Fruit fly (Drosophila melanogaster): ENCODE measurements around the gene frc.
A peak's percentile ranks its signal among the peaks of the same experiment; 100 is the strongest.

Gene frc

dm6 chr3L:17415967-17416749 lies 16.8 kb downstream of the frc start (continued):
- TF ChIP-seq Taf1 (GFP tag; IDR thresholded peaks at IDR 0.05), result no peak
- no peak for TF ChIP-seq CG17359 (tag; optimal IDR thresholded peaks at IDR 0.05)
- TF ChIP-seq ken (GFP tag; IDR thresholded peaks at IDR 0.05), result no peak
- peak; percentile 14 for TF ChIP-seq CG33213 (GFP tag; optimal IDR thresholded peaks at IDR 0.05)
- TF ChIP-seq Nf-YC (tag; optimal IDR thresholded peaks at IDR 0.05), result no peak
- no peak for TF ChIP-seq Vsx1 (GFP tag; optimal IDR thresholded peaks at IDR 0.05)
- TF ChIP-seq bsh (GFP tag; optimal IDR thresholded peaks at IDR 0.05), result peak in 1 of 2 experiments; percentile 37
- peak; percentile 7 for TF ChIP-seq Blimp-1 (GFP tag; optimal IDR thresholded peaks at IDR 0.05)
- TF ChIP-seq CG34224 (GFP tag; IDR thresholded peaks at IDR 0.05; ENCODE audit: partially characterized antibody), result no peak
- TF ChIP-seq CG31365 (tag; optimal IDR thresholded peaks at IDR 0.05), result no peak
- peak; percentile 83 for TF ChIP-seq CG10979 (tag; optimal IDR thresholded peaks at IDR 0.05)
- no peak for TF ChIP-seq Nf-YA (GFP tag; IDR thresholded peaks at IDR 0.05)
- TF ChIP-seq fd102C (GFP tag; optimal IDR thresholded peaks at IDR 0.05), result peak; percentile 96
- no peak for TF ChIP-seq CG10431 (GFP tag; optimal IDR thresholded peaks at IDR 0.05)
- TF ChIP-seq trh (GFP tag; optimal IDR thresholded peaks at IDR 0.05), result no peak
- TF ChIP-seq Myb (GFP tag; optimal IDR thresholded peaks at IDR 0.05), result peak; percentile 23
- TF ChIP-seq pfk (GFP tag; optimal IDR thresholded peaks at IDR 0.05), result no peak
- TF ChIP-seq CG13424 (tag; optimal IDR thresholded peaks at IDR 0.05), result no peak
- no peak for TF ChIP-seq Eip74EF (GFP tag; optimal IDR thresholded peaks at IDR 0.05)
- TF ChIP-seq ind (GFP tag; optimal IDR thresholded peaks at IDR 0.05), result peak; percentile 13
- TF ChIP-seq CG8281 (tag; optimal IDR thresholded peaks at IDR 0.05), result no peak
- peak; percentile 15 for TF ChIP-seq Mad (GFP tag; optimal IDR thresholded peaks at IDR 0.05)
- TF ChIP-seq CG1647 (GFP tag; optimal IDR thresholded peaks at IDR 0.05), result no peak
- no peak for TF ChIP-seq Six4 (GFP tag; optimal IDR thresholded peaks at IDR 0.05)
- no peak for TF ChIP-seq fru (optimal IDR thresholded peaks at IDR 0.05)
- TF ChIP-seq Hr78 (GFP tag; optimal IDR thresholded peaks at IDR 0.05), result no peak
- TF ChIP-seq H2.0 (GFP tag; IDR thresholded peaks at IDR 0.05), result no peak
- TF ChIP-seq pnt (GFP tag; optimal IDR thresholded peaks at IDR 0.05), result peak; percentile 46
- TF ChIP-seq CG3281 (GFP tag; optimal IDR thresholded peaks at IDR 0.05), result no peak
- TF ChIP-seq CG13123 (GFP tag; optimal IDR thresholded peaks at IDR 0.05), result no peak
- TF ChIP-seq CG7987 (GFP tag; optimal IDR thresholded peaks at IDR 0.05), result no peak
- TF ChIP-seq pzg (GFP tag; optimal IDR thresholded peaks at IDR 0.05), result no peak
- TF ChIP-seq CG30403 (GFP tag; optimal IDR thresholded peaks at IDR 0.05), result peak; percentile 39
- TF ChIP-seq ara (GFP tag; IDR thresholded peaks at IDR 0.05), result peak; percentile 61; the same call in 1 of the 2 replicates
- no peak for TF ChIP-seq so (GFP tag; IDR thresholded peaks at IDR 0.05)
- peak in 1 of 2 experiments; percentile 1 for TF ChIP-seq insv (GFP tag; optimal IDR thresholded peaks at IDR 0.05)
- TF ChIP-seq br (optimal IDR thresholded peaks at IDR 0.05), result no peak
- TF ChIP-seq gt (GFP tag; IDR thresholded peaks at IDR 0.05), result no peak; the same call in 1 of the 2 replicates
- TF ChIP-seq zfh2 (GFP tag; optimal IDR thresholded peaks at IDR 0.05), result no peak
- TF ChIP-seq GATAe (GFP tag; conservative IDR thresholded peaks at IDR 0.05), result no peak
- TF ChIP-seq CG3847 (GFP tag; IDR thresholded peaks at IDR 0.05), result no peak
- TF ChIP-seq prd (optimal IDR thresholded peaks at IDR 0.05), result no peak
- peak; percentile 85 for TF ChIP-seq prd (GFP tag; IDR thresholded peaks at IDR 0.05)
- no peak for TF ChIP-seq Lim3 (GFP tag; IDR thresholded peaks at IDR 0.05)
- TF ChIP-seq CG8359 (GFP tag; optimal IDR thresholded peaks at IDR 0.05; ENCODE audit: borderline replicate concordance), result peak; percentile 2
- no peak for TF ChIP-seq Ets97D (GFP tag; optimal IDR thresholded peaks at IDR 0.05)
- TF ChIP-seq Aef1 (GFP tag; IDR thresholded peaks at IDR 0.05), result no peak
- TF ChIP-seq Poxn (GFP tag; IDR thresholded peaks at IDR 0.05), result no peak
- peak; percentile 42 for TF ChIP-seq Mes4 (GFP tag; optimal IDR thresholded peaks at IDR 0.05)
- no peak for TF ChIP-seq CG15601 (tag; optimal IDR thresholded peaks at IDR 0.05)
